Worm (Caenorhabditis elegans) whole organism, L2 larva: ENCODE measurements around the gene C23F12.9.

Experiments used
- ceh-82 ChIP-seq: fragments of 150-350 bp; optimal IDR thresholded peaks from 2 replicates; lab custom pipeline; 2014; ENCODE audit warnings: missing biosample characterization, missing genetic modification characterization
- egl-27 ChIP-seq: sonication (generic microtip); optimal IDR thresholded peaks from 3 replicates; lab custom pipeline; 2017; ENCODE audit warnings: missing biosample characterization, missing genetic modification reagents, missing genetic modification characterization
- nhr-11 ChIP-seq: fragments of 150-350 bp; optimal IDR thresholded peaks from 2 replicates; lab custom pipeline; 2014; ENCODE audit warnings: missing biosample characterization, missing genetic modification characterization
- nhr-25 ChIP-seq: fragments of 150-350 bp; sonication (generic microtip); optimal IDR thresholded peaks from 3 replicates; lab custom pipeline; 2014; ENCODE audit warnings: missing biosample characterization, missing genetic modification characterization
- nhr-6 ChIP-seq: fragments of 150-350 bp; optimal IDR thresholded peaks from 2 replicates; lab custom pipeline; 2014; ENCODE audit warnings: missing biosample characterization, missing genetic modification characterization
- sma-9 ChIP-seq, 2 experiments: fragments of 150-350 bp in 1 of 2; sonication (generic microtip) in 1 of 2; optimal IDR thresholded peaks; 2 replicates each; lab custom pipeline; 2014 to 2016; ENCODE audit warnings: missing genetic modification characterization in 2 of 2, mild to moderate bottlenecking in 1 of 2, missing biosample characterization in 1 of 2, missing compliant biosample characterization in 1 of 2, missing genetic modification reagents in 1 of 2, moderate library complexity in 1 of 2
- snpc-4 ChIP-seq: fragments of 150-350 bp; optimal IDR thresholded peaks from 2 replicates; lab custom pipeline; 2014; ENCODE audit warnings: missing biosample characterization, missing genetic modification characterization
- unc-62 ChIP-seq: fragments of 150-350 bp; optimal IDR thresholded peaks from 2 replicates; lab custom pipeline; 2014; ENCODE audit warnings: missing biosample characterization, missing genetic modification reagents, missing genetic modification characterization

- TF ChIP-seq snpc-4, result no peak
- no peak for TF ChIP-seq ceh-82
- no peak for TF ChIP-seq nhr-6 (tag; lab: Kevin White, UChicago)
- TF ChIP-seq unc-62 (GFP tag; lab: Kevin White, UChicago), result no peak
- TF ChIP-seq sma-9 (GFP tag; optimal IDR thresholded peaks at IDR 0.05; lab: Kevin White, UChicago), result no peak
- no peak for TF ChIP-seq sma-9 (tag; optimal IDR thresholded peaks at IDR 0.05; lab: Kevin White, UChicago)
- TF ChIP-seq nhr-11 (tag; lab: Kevin White, UChicago), result no peak
- no peak for TF ChIP-seq nhr-25 (tag; lab: Kevin White, UChicago)
- TF ChIP-seq egl-27 (tag; lab: Kevin White, UChicago), result no peak
These were observed 12.1 kb downstream of the C23F12.9 start for ce11 chrX:9405922-9406321.
